Fruit fly (Drosophila melanogaster) whole organism, embryonic: ENCODE results near the gene bib.

Experiments
- BEAF-32 ChIP-seq: fragments of 200-800 bp; sonication (Bioruptor generic); optimal IDR thresholded peaks from 3 replicates; lab custom pipeline; 2017; ENCODE audit warnings: missing biosample characterization, missing genetic modification characterization, mild to moderate bottlenecking, moderate library complexity, missing genetic modification reagents
- Blimp-1 ChIP-seq: fragments of 200-800 bp; sonication (Bioruptor generic); optimal IDR thresholded peaks from 3 replicates; lab custom pipeline; 2018; ENCODE audit warnings: missing biosample characterization, missing genetic modification characterization, mild to moderate bottlenecking, moderate library complexity, missing genetic modification reagents
- CG10147 ChIP-seq: fragments of 200-800 bp; sonication (Bioruptor generic); optimal IDR thresholded peaks from 2 replicates; lab custom pipeline; 2019; ENCODE audit warnings: missing biosample characterization, mild to moderate bottlenecking, missing genetic modification characterization, moderate library complexity
- CG10209 ChIP-seq: fragments of 200-800 bp; sonication (Bioruptor generic); optimal IDR thresholded peaks from 3 replicates; lab custom pipeline; 2017; ENCODE audit warnings: missing biosample characterization, mild to moderate bottlenecking, missing genetic modification characterization, missing genetic modification reagents
- CG10267 ChIP-seq: fragments of 200-800 bp; sonication (Bioruptor generic); optimal IDR thresholded peaks from 2 replicates; lab custom pipeline; 2018; ENCODE audit warnings: missing biosample characterization, mild to moderate bottlenecking, missing genetic modification characterization, moderate library complexity
- CG11247 ChIP-seq: fragments of 200-800 bp; sonication (Bioruptor generic); IDR thresholded peaks from 2 replicates; pipeline ENCODE4 v1.3.6; 2022; ENCODE audit warnings: missing biosample characterization, missing genetic modification characterization
- CG12155 ChIP-seq: fragments of 200-800 bp; sonication (Bioruptor generic); optimal IDR thresholded peaks from 3 replicates; lab custom pipeline; 2016; ENCODE audit warnings: missing biosample characterization, missing genetic modification characterization
- CG13296 ChIP-seq: fragments of 200-800 bp; sonication (Bioruptor generic); optimal IDR thresholded peaks from 3 replicates; lab custom pipeline; 2018; ENCODE audit warnings: missing biosample characterization, mild to moderate bottlenecking, missing genetic modification characterization
- CG14441 ChIP-seq: fragments of 200-800 bp; sonication (Bioruptor generic); IDR thresholded peaks from 2 replicates; pipeline ENCODE4 v1.3.6; 2022; ENCODE audit warnings: missing biosample characterization, missing genetic modification characterization
- CG1602 ChIP-seq: fragments of 200-800 bp; sonication (Bioruptor generic); optimal IDR thresholded peaks from 3 replicates; lab custom pipeline; 2016; ENCODE audit warnings: missing biosample characterization, missing genetic modification characterization
- CG2116 ChIP-seq: fragments of 200-800 bp; sonication (Bioruptor generic); optimal IDR thresholded peaks from 3 replicates; lab custom pipeline; 2018; ENCODE audit warnings: missing biosample characterization, mild to moderate bottlenecking, missing genetic modification characterization
- CG2199 ChIP-seq: fragments of 200-800 bp; sonication (Bioruptor generic); IDR thresholded peaks from 3 replicates; pipeline ENCODE4 v1.3.6; 2022; ENCODE audit warnings: missing biosample characterization, missing genetic modification characterization
- CG33557 ChIP-seq: fragments of 200-800 bp; sonication (Bioruptor generic); optimal IDR thresholded peaks from 2 replicates; lab custom pipeline; 2019; ENCODE audit warnings: missing biosample characterization, mild to moderate bottlenecking, missing genetic modification characterization, moderate library complexity
- CG3726 ChIP-seq: fragments of 200-800 bp; sonication (Bioruptor generic); IDR thresholded peaks from 3 replicates; pipeline ENCODE4, ENCODE4 v1.3.6; 2022; ENCODE audit warnings: missing biosample characterization, missing genetic modification characterization
- CG43689 ChIP-seq: fragments of 200-800 bp; sonication (Bioruptor generic); IDR thresholded peaks from 2 replicates; pipeline ENCODE4 v1.3.6; 2022; ENCODE audit warnings: missing biosample characterization, missing genetic modification characterization
- CG4424 ChIP-seq: fragments of 200-800 bp; sonication (Bioruptor generic); optimal IDR thresholded peaks from 3 replicates; lab custom pipeline; 2016; ENCODE audit warnings: missing biosample characterization, missing genetic modification characterization
- CG6272 ChIP-seq: fragments of 200-800 bp; sonication (Bioruptor generic); IDR thresholded peaks from 2 replicates; pipeline ENCODE4 v1.3.6; 2022; ENCODE audit warnings: missing biosample characterization, missing genetic modification characterization
- CG8281 ChIP-seq: fragments of 200-800 bp; sonication (Bioruptor generic); optimal IDR thresholded peaks from 2 replicates; lab custom pipeline; 2018; ENCODE audit warnings: missing biosample characterization, mild to moderate bottlenecking, missing genetic modification characterization, moderate library complexity
- CG9797 ChIP-seq: fragments of 200-800 bp; sonication (Bioruptor generic); optimal IDR thresholded peaks from 3 replicates; lab custom pipeline; 2018; ENCODE audit warnings: missing biosample characterization, mild to moderate bottlenecking, missing genetic modification characterization
- CoRest ChIP-seq: fragments of 200-800 bp; sonication (Bioruptor generic); optimal IDR thresholded peaks from 3 replicates; lab custom pipeline; 2018; ENCODE audit warnings: missing biosample characterization, mild to moderate bottlenecking, missing genetic modification characterization, moderate library complexity
- Dbx ChIP-seq: fragments of 200-800 bp; sonication (Bioruptor generic); IDR thresholded peaks from 3 replicates; pipeline ENCODE4 v1.3.6; 2022; ENCODE audit warnings: missing biosample characterization, missing genetic modification characterization
- Deaf1 ChIP-seq: fragments of 200-800 bp; optimal IDR thresholded peaks from 3 replicates; lab custom pipeline; 2019; ENCODE audit warnings: missing biosample characterization, mild to moderate bottlenecking, missing genetic modification characterization, moderate library complexity
- Dfd ChIP-seq, 2 experiments: fragments of >200 bp; optimal IDR thresholded peaks; 2 replicates each; lab custom pipeline; 2017; ENCODE audit warnings: missing biosample characterization in 2 of 2, missing genetic modification characterization in 2 of 2
- Fer1 ChIP-seq: fragments of 200-800 bp; sonication (Bioruptor generic); optimal IDR thresholded peaks from 2 replicates; lab custom pipeline; 2017; ENCODE audit warnings: missing biosample characterization, mild to moderate bottlenecking, missing genetic modification characterization
- Fer3 ChIP-seq: fragments of 200-800 bp; sonication (Bioruptor generic); optimal IDR thresholded peaks from 2 replicates; lab custom pipeline; 2018; ENCODE audit warnings: missing biosample characterization, mild to moderate bottlenecking, missing genetic modification characterization, moderate library complexity
- Kr ChIP-seq: fragments of 200-800 bp; sonication (Bioruptor generic); optimal IDR thresholded peaks from 2 replicates; lab custom pipeline; 2017; ENCODE audit warnings: missing biosample characterization, mild to moderate bottlenecking, missing genetic modification characterization
- Lhr ChIP-seq: fragments of 200-800 bp; sonication (Bioruptor generic); optimal IDR thresholded peaks from 3 replicates; lab custom pipeline; 2017; ENCODE audit warnings: mild to moderate bottlenecking, missing biosample characterization, missing genetic modification reagents, missing genetic modification characterization
- MESR4 ChIP-seq: fragments of 200-800 bp; sonication (Bioruptor generic); optimal IDR thresholded peaks from 2 replicates; lab custom pipeline; 2018; ENCODE audit warnings: missing biosample characterization, mild to moderate bottlenecking, missing genetic modification characterization, moderate library complexity
- Spps ChIP-seq: fragments of 200-800 bp; sonication (Bioruptor generic); optimal IDR thresholded peaks from 2 replicates; lab custom pipeline; 2018; ENCODE audit warnings: missing biosample characterization, mild to moderate bottlenecking, missing genetic modification characterization
- Trl ChIP-seq, 3 experiments: fragments of >200 bp in 2 of 3; fragments of 200-800 bp in 1 of 3; sonication (Bioruptor generic) in 1 of 3; optimal IDR thresholded peaks; 2 replicates in 1 of 3; 3 replicates in 2 of 3; lab custom pipeline; 2016 to 2017; ENCODE audit warnings: missing biosample characterization in 1 of 3, missing genetic modification characterization in 1 of 3
- Xbp1 ChIP-seq: fragments of 200-800 bp; sonication (Bioruptor generic); optimal IDR thresholded peaks from 3 replicates; lab custom pipeline; 2016; ENCODE audit warnings: missing biosample characterization, mild to moderate bottlenecking, missing genetic modification characterization
- YL-1 ChIP-seq: fragments of 200-800 bp; sonication (Bioruptor generic); optimal IDR thresholded peaks from 3 replicates; lab custom pipeline; 2017; ENCODE audit warnings: missing biosample characterization, mild to moderate bottlenecking, missing genetic modification characterization
- ap ChIP-seq: fragments of 200-800 bp; sonication (Bioruptor generic); IDR thresholded peaks from 2 replicates; pipeline ENCODE4 v1.3.6; 2022; ENCODE audit warnings: missing biosample characterization, missing genetic modification characterization
- bab2 ChIP-seq: fragments of 200-800 bp; sonication (Bioruptor generic); optimal IDR thresholded peaks from 2 replicates; lab custom pipeline; 2016; ENCODE audit warnings: missing biosample characterization, missing genetic modification characterization
- dm ChIP-seq: fragments of 200-800 bp; sonication (Bioruptor generic); optimal IDR thresholded peaks from 3 replicates; lab custom pipeline; 2016; ENCODE audit warnings: missing biosample characterization, missing genetic modification characterization
- dmrt99B ChIP-seq: fragments of 200-800 bp; sonication (Bioruptor generic); optimal IDR thresholded peaks from 2 replicates; lab custom pipeline; 2018; ENCODE audit warnings: missing biosample characterization, mild to moderate bottlenecking, missing genetic modification characterization, moderate library complexity
- ems ChIP-seq: fragments of 200-800 bp; sonication (Bioruptor generic); optimal IDR thresholded peaks from 3 replicates; lab custom pipeline; 2016; ENCODE audit warnings: missing biosample characterization, missing genetic modification characterization
- exex ChIP-seq: fragments of 200-800 bp; sonication (Bioruptor generic); optimal IDR thresholded peaks from 4 replicates; lab custom pipeline; 2018; ENCODE audit warnings: missing biosample characterization, mild to moderate bottlenecking, missing genetic modification characterization, moderate library complexity
- gfzf ChIP-seq: fragments of 200-800 bp; sonication (Bioruptor generic); optimal IDR thresholded peaks from 2 replicates; lab custom pipeline; 2016; ENCODE audit warnings: missing biosample characterization, mild to moderate bottlenecking, missing genetic modification characterization, moderate library complexity
- gt ChIP-seq: fragments of 200-800 bp; sonication (Bioruptor generic); IDR thresholded peaks from 2 replicates; pipeline ENCODE4 v1.3.6; 2022; ENCODE audit warnings: missing biosample characterization, missing genetic modification characterization
- lab ChIP-seq: fragments of 200-800 bp; sonication (Bioruptor generic); optimal IDR thresholded peaks from 3 replicates; lab custom pipeline; 2017; ENCODE audit warnings: missing biosample characterization, missing genetic modification characterization, mild to moderate bottlenecking, moderate library complexity, missing genetic modification reagents
- mam ChIP-seq: fragments of 200-800 bp; sonication (Bioruptor generic); optimal IDR thresholded peaks from 3 replicates; lab custom pipeline; 2016; ENCODE audit warnings: missing biosample characterization, missing genetic modification characterization
- pros ChIP-seq: fragments of 200-800 bp; sonication (Bioruptor generic); optimal IDR thresholded peaks from 3 replicates; lab custom pipeline; 2019; ENCODE audit warnings: missing biosample characterization, mild to moderate bottlenecking, missing genetic modification characterization, moderate library complexity
- run ChIP-seq: fragments of 200-800 bp; sonication (Bioruptor generic); optimal IDR thresholded peaks from 3 replicates; lab custom pipeline; 2018; ENCODE audit warnings: missing biosample characterization, mild to moderate bottlenecking, missing genetic modification characterization
- shn ChIP-seq: fragments of 200-800 bp; sonication (Bioruptor generic); optimal IDR thresholded peaks from 3 replicates; lab custom pipeline; 2016; ENCODE audit warnings: missing biosample characterization, missing genetic modification characterization
- sna ChIP-seq: fragments of 200-800 bp; sonication (Bioruptor generic); IDR thresholded peaks from 2 replicates; pipeline ENCODE4 v1.3.6; 2022; ENCODE audit warnings: missing biosample characterization, missing genetic modification characterization; ENCODE audit not compliant: partially characterized antibody
- tap ChIP-seq: fragments of 200-800 bp; optimal IDR thresholded peaks from 3 replicates; lab custom pipeline; 2019; ENCODE audit warnings: missing biosample characterization, mild to moderate bottlenecking, missing genetic modification characterization, moderate library complexity
- toy ChIP-seq: fragments of 200-800 bp; sonication (Bioruptor generic); IDR thresholded peaks from 2 replicates; pipeline ENCODE4 v1.3.6; 2022; ENCODE audit warnings: missing biosample characterization, missing genetic modification characterization
- trh ChIP-seq: fragments of 200-800 bp; sonication (Bioruptor generic); optimal IDR thresholded peaks from 2 replicates; lab custom pipeline; 2016; ENCODE audit warnings: missing biosample characterization, missing genetic modification characterization
- zen ChIP-seq: fragments of 200-800 bp; sonication (Bioruptor generic); optimal IDR thresholded peaks from 3 replicates; lab custom pipeline; 2018; ENCODE audit warnings: missing biosample characterization, mild to moderate bottlenecking, missing genetic modification characterization, moderate library complexity

The bib gene

dm6 chr2L:9963603-9964042 is 20.8 kb upstream of the bib start, which contains the start of gene CG5850 (continued):
- TF ChIP-seq zen (tag; lab: Kevin White, UChicago): peak; percentile 17
- no peak for TF ChIP-seq Dfd (GFP tag; optimal IDR thresholded peaks at IDR 0.05; lab: Kevin White, UChicago)
- TF ChIP-seq bab2 (GFP tag; lab: Kevin White, UChicago): no peak
- TF ChIP-seq lab (GFP tag; lab: Kevin White, UChicago): peak; percentile 17
- no peak for TF ChIP-seq Lhr (GFP tag; lab: Kevin White, UChicago)
- no peak for TF ChIP-seq mam (GFP tag; lab: Kevin White, UChicago)
- TF ChIP-seq shn (GFP tag; lab: Kevin White, UChicago): no peak
- peak; percentile 84 for TF ChIP-seq MESR4 (GFP tag; lab: Kevin White, UChicago)
- no peak for TF ChIP-seq CG3726 (GFP tag; lab: Robert Waterston, UW)
- TF ChIP-seq dmrt99B (tag; lab: Kevin White, UChicago): peak; percentile 14
- no peak for TF ChIP-seq CG14441 (GFP tag; lab: Robert Waterston, UW)
- no peak for TF ChIP-seq CG12155
- peak; percentile 70 for TF ChIP-seq CG10267 (tag; lab: Kevin White, UChicago)
- no peak for TF ChIP-seq toy (GFP tag; lab: Robert Waterston, UW)
- peak; percentile 21 for TF ChIP-seq Blimp-1 (GFP tag; lab: Kevin White, UChicago)
- no peak for TF ChIP-seq CG10209 (GFP tag; lab: Kevin White, UChicago)
- TF ChIP-seq pros (GFP tag; lab: Kevin White, UChicago): no peak
- no peak for TF ChIP-seq CG8281
- no peak for TF ChIP-seq trh
- TF ChIP-seq ems: no peak
- peak; percentile 77 for TF ChIP-seq YL-1
- no peak for TF ChIP-seq CG2199 (GFP tag; lab: Robert Waterston, UW)
- TF ChIP-seq ap (GFP tag; lab: Robert Waterston, UW): no peak
- no peak for TF ChIP-seq CG1602 (GFP tag; lab: Kevin White, UChicago)
- no peak for TF ChIP-seq CG43689 (GFP tag; lab: Robert Waterston, UW)
- no peak for TF ChIP-seq gt (GFP tag; lab: Robert Waterston, UW)
- TF ChIP-seq Trl (optimal IDR thresholded peaks at IDR 0.05; lab: Kevin White, UChicago): no peak
- no peak for TF ChIP-seq Trl (GFP tag; optimal IDR thresholded peaks at IDR 0.05; lab: Kevin White, UChicago)
- TF ChIP-seq Fer1 (GFP tag; lab: Kevin White, UChicago): peak; percentile 34
- peak; percentile 25 for TF ChIP-seq Fer3 (tag; lab: Kevin White, UChicago)
- TF ChIP-seq tap (tag; lab: Kevin White, UChicago): no peak
- TF ChIP-seq CG6272 (GFP tag; lab: Robert Waterston, UW): no peak
- TF ChIP-seq dm (GFP tag; lab: Kevin White, UChicago): no peak
- TF ChIP-seq Kr: no peak
- TF ChIP-seq CG10147 (GFP tag; lab: Kevin White, UChicago): peak; percentile 15
- TF ChIP-seq CG13296 (GFP tag; lab: Kevin White, UChicago): peak; percentile 41
- TF ChIP-seq BEAF-32 (GFP tag; lab: Kevin White, UChicago): peak; percentile 18
- TF ChIP-seq CG33557 (GFP tag; lab: Kevin White, UChicago): peak; percentile 34
- TF ChIP-seq CG4424 (GFP tag; lab: Kevin White, UChicago): peak; percentile 20
- TF ChIP-seq exex: no peak
- peak; percentile 62 for TF ChIP-seq CG9797 (GFP tag; lab: Kevin White, UChicago)
- TF ChIP-seq Dbx (GFP tag; lab: Robert Waterston, UW): no peak
- TF ChIP-seq Deaf1 (tag; lab: Kevin White, UChicago): peak; percentile 43
- TF ChIP-seq CoRest: peak; percentile 52
- TF ChIP-seq sna (GFP tag; lab: Robert Waterston, UW): 0 out of 2 replicates have a peak, but pooled peaks have one; percentile 33
- TF ChIP-seq CG2116 (GFP tag; lab: Kevin White, UChicago): peak; percentile 27
- no peak for TF ChIP-seq CG11247 (GFP tag; lab: Robert Waterston, UW)
- no peak for TF ChIP-seq Spps (tag; lab: Kevin White, UChicago)
- no peak for TF ChIP-seq run
- peak; percentile 58 for TF ChIP-seq gfzf (GFP tag; lab: Kevin White, UChicago)
- peak; percentile 5 for TF ChIP-seq Xbp1 (GFP tag; lab: Kevin White, UChicago)
